Fruit fly (Drosophila melanogaster) whole organism, embryonic: ENCODE measurements around the gene CG12081.
A peak's percentile ranks its signal among the peaks of the same experiment; 100 is the strongest.

ENCODE experiments used
- Adf1 ChIP-seq: fragments of 200-800 bp; sonication (Bioruptor generic); IDR thresholded peaks from 2 replicates; pipeline ENCODE4 v1.3.6; 2022; ENCODE audit warnings: missing biosample characterization, missing genetic modification characterization
- C15 ChIP-seq: fragments of 200-800 bp; sonication (Bioruptor generic); IDR thresholded peaks from 3 replicates; pipeline ENCODE4 v1.3.6; 2022; ENCODE audit warnings: missing biosample characterization, missing genetic modification characterization
- CG13287 ChIP-seq: fragments of 200-800 bp; sonication (Bioruptor generic); IDR thresholded peaks from 2 replicates; pipeline ENCODE4 v1.3.6; 2022; ENCODE audit warnings: missing biosample characterization, missing genetic modification characterization; ENCODE audit not compliant: partially characterized antibody
- CG14050 ChIP-seq: fragments of 200-800 bp; sonication (Bioruptor generic); IDR thresholded peaks from 3 replicates; pipeline ENCODE4 v1.3.6; 2022; ENCODE audit warnings: missing biosample characterization, missing genetic modification characterization
- CG15514 ChIP-seq: fragments of 200-800 bp; sonication (Bioruptor generic); optimal IDR thresholded peaks from 3 replicates; lab custom pipeline; 2017; ENCODE audit warnings: missing biosample characterization, missing genetic modification characterization, mild to moderate bottlenecking, moderate library complexity, missing genetic modification reagents
- CG17328 ChIP-seq: fragments of 200-800 bp; sonication (Bioruptor generic); IDR thresholded peaks from 2 replicates; pipeline ENCODE4 v1.3.6; 2022; ENCODE audit warnings: missing biosample characterization, missing genetic modification characterization
- CG17385 ChIP-seq: fragments of 200-800 bp; sonication (Bioruptor generic); optimal IDR thresholded peaks from 3 replicates; lab custom pipeline; 2018; ENCODE audit warnings: missing biosample characterization, mild to moderate bottlenecking, missing genetic modification characterization
- CG1792 ChIP-seq: fragments of 200-800 bp; sonication (Bioruptor generic); optimal IDR thresholded peaks from 2 replicates; lab custom pipeline; 2016; ENCODE audit warnings: missing biosample characterization, missing genetic modification characterization
- CG1832 ChIP-seq: fragments of 200-800 bp; sonication (Bioruptor generic); optimal IDR thresholded peaks from 2 replicates; lab custom pipeline; 2017; ENCODE audit warnings: missing biosample characterization, mild to moderate bottlenecking, missing genetic modification characterization, inconsistent platforms
- CG18764 ChIP-seq: fragments of 200-800 bp; sonication (Bioruptor generic); optimal IDR thresholded peaks from 3 replicates; lab custom pipeline; 2016; ENCODE audit warnings: missing biosample characterization, missing genetic modification characterization
- CG2120 ChIP-seq: fragments of 200-800 bp; sonication (Bioruptor generic); optimal IDR thresholded peaks from 3 replicates; lab custom pipeline; 2016; ENCODE audit warnings: missing biosample characterization, missing genetic modification characterization
- CG2712 ChIP-seq: fragments of 200-800 bp; optimal IDR thresholded peaks from 3 replicates; lab custom pipeline; 2019; ENCODE audit warnings: missing biosample characterization, mild to moderate bottlenecking, missing genetic modification characterization, moderate library complexity
- CG42726 ChIP-seq: fragments of 200-800 bp; sonication (Bioruptor generic); IDR thresholded peaks from 2 replicates; pipeline ENCODE4 v1.3.6; 2022; ENCODE audit warnings: missing biosample characterization, missing genetic modification characterization; ENCODE audit not compliant: partially characterized antibody
- CG4707 ChIP-seq: fragments of 200-800 bp; sonication (Bioruptor generic); optimal IDR thresholded peaks from 2 replicates; lab custom pipeline; 2018; ENCODE audit warnings: missing biosample characterization, mild to moderate bottlenecking, missing genetic modification characterization, moderate library complexity
- CG4820 ChIP-seq: fragments of 200-800 bp; sonication (Bioruptor generic); optimal IDR thresholded peaks from 3 replicates; lab custom pipeline; 2016; ENCODE audit warnings: missing biosample characterization, missing genetic modification characterization
- CG6765 ChIP-seq: fragments of 200-800 bp; sonication (Bioruptor generic); optimal IDR thresholded peaks from 3 replicates; lab custom pipeline; 2017; ENCODE audit warnings: missing biosample characterization, mild to moderate bottlenecking, missing genetic modification characterization
- CG9817 ChIP-seq: fragments of 200-800 bp; sonication (Bioruptor generic); optimal IDR thresholded peaks from 2 replicates; lab custom pipeline; 2018; ENCODE audit warnings: missing biosample characterization, mild to moderate bottlenecking, missing genetic modification characterization, moderate library complexity
- CG9932 ChIP-seq: fragments of 200-800 bp; sonication (Bioruptor generic); IDR thresholded peaks from 2 replicates; pipeline ENCODE4 v1.3.6; 2022; ENCODE audit warnings: missing biosample characterization, missing genetic modification characterization
- Chrac-16 ChIP-seq: fragments of 200-800 bp; sonication (Bioruptor generic); optimal IDR thresholded peaks from 3 replicates; lab custom pipeline; 2016; ENCODE audit warnings: missing biosample characterization, missing genetic modification characterization
- D19B ChIP-seq: fragments of 200-800 bp; sonication (Bioruptor generic); optimal IDR thresholded peaks from 2 replicates; lab custom pipeline; 2017; ENCODE audit warnings: missing biosample characterization, mild to moderate bottlenecking, missing genetic modification characterization
- Doc2 ChIP-seq: fragments of 200-800 bp; sonication (Bioruptor generic); IDR thresholded peaks from 2 replicates; pipeline ENCODE4 v1.3.6; 2022; ENCODE audit warnings: missing biosample characterization, missing genetic modification characterization
- Drgx ChIP-seq: fragments of 200-800 bp; sonication (Bioruptor generic); IDR thresholded peaks from 2 replicates; pipeline ENCODE4 v1.3.6; 2022; ENCODE audit warnings: missing biosample characterization, missing genetic modification characterization
- HLH4C ChIP-seq: fragments of 200-800 bp; sonication (Bioruptor generic); IDR thresholded peaks from 3 replicates; pipeline ENCODE4 v1.3.6; 2022; ENCODE audit warnings: missing biosample characterization, missing genetic modification characterization; ENCODE audit not compliant: partially characterized antibody
- HLH54F ChIP-seq: fragments of 200-800 bp; sonication (Bioruptor generic); optimal IDR thresholded peaks from 3 replicates; lab custom pipeline; 2016; ENCODE audit warnings: missing biosample characterization, missing genetic modification characterization
- Hmx ChIP-seq: fragments of 200-800 bp; sonication (Bioruptor generic); optimal IDR thresholded peaks from 2 replicates; lab custom pipeline; 2016; ENCODE audit warnings: missing biosample characterization, missing genetic modification characterization
- MBD-R2 ChIP-seq: fragments of 200-800 bp; sonication (Bioruptor generic); IDR thresholded peaks from 2 replicates; pipeline ENCODE4 v1.3.6; 2022; ENCODE audit warnings: missing biosample characterization, missing genetic modification characterization
- Pdp1 ChIP-seq, 2 experiments: fragments of 200-800 bp; sonication (Bioruptor generic); optimal IDR thresholded peaks; 3 replicates each; lab custom pipeline; 2016; ENCODE audit warnings: missing biosample characterization in 2 of 2, missing genetic modification characterization in 2 of 2, mild to moderate bottlenecking in 1 of 2, moderate library complexity in 1 of 2
- Ssrp ChIP-seq: fragments of 200-800 bp; sonication (Bioruptor generic); optimal IDR thresholded peaks from 2 replicates; lab custom pipeline; 2018; ENCODE audit warnings: missing biosample characterization, mild to moderate bottlenecking, missing genetic modification characterization, moderate library complexity
- abd-A ChIP-seq: fragments of 200-800 bp; sonication (Bioruptor generic); optimal IDR thresholded peaks from 3 replicates; lab custom pipeline; 2019; ENCODE audit warnings: missing biosample characterization, mild to moderate bottlenecking, missing genetic modification characterization, moderate library complexity
- aop ChIP-seq: fragments of 200-800 bp; sonication (Bioruptor generic); IDR thresholded peaks from 2 replicates; pipeline ENCODE4 v1.3.6; 2022; ENCODE audit warnings: missing biosample characterization, missing genetic modification characterization
- ap ChIP-seq: fragments of 200-800 bp; sonication (Bioruptor generic); IDR thresholded peaks from 2 replicates; pipeline ENCODE4 v1.3.6; 2022; ENCODE audit warnings: missing biosample characterization, missing genetic modification characterization
- ato ChIP-seq: fragments of 200-800 bp; sonication (Bioruptor generic); IDR thresholded peaks from 2 replicates; pipeline ENCODE4 v1.3.6; 2022; ENCODE audit warnings: missing biosample characterization, missing genetic modification characterization; ENCODE audit not compliant: partially characterized antibody
- cad ChIP-seq: fragments of >200 bp; optimal IDR thresholded peaks from 2 replicates; lab custom pipeline; 2017; ENCODE audit warnings: missing biosample characterization, missing genetic modification characterization
- chm ChIP-seq: fragments of 200-800 bp; sonication (Bioruptor generic); IDR thresholded peaks from 2 replicates; pipeline ENCODE4 v1.3.6; 2022; ENCODE audit warnings: missing biosample characterization, missing genetic modification characterization
- dimm ChIP-seq: fragments of 200-800 bp; sonication (Bioruptor generic); IDR thresholded peaks from 2 replicates; pipeline ENCODE4 v1.3.6; 2022; ENCODE audit warnings: missing biosample characterization, missing genetic modification characterization
- dmrt99B ChIP-seq: fragments of 200-800 bp; sonication (Bioruptor generic); optimal IDR thresholded peaks from 2 replicates; lab custom pipeline; 2018; ENCODE audit warnings: missing biosample characterization, mild to moderate bottlenecking, missing genetic modification characterization, moderate library complexity
- gro ChIP-seq: fragments of 200-800 bp; sonication (Bioruptor generic); optimal IDR thresholded peaks from 2 replicates; lab custom pipeline; 2016; ENCODE audit warnings: missing biosample characterization, missing genetic modification characterization
- insv ChIP-seq, 2 experiments: fragments of 200-800 bp; sonication (Bioruptor generic); optimal IDR thresholded peaks; 3 replicates each; lab custom pipeline; 2016 to 2018; ENCODE audit warnings: missing biosample characterization in 2 of 2, missing genetic modification characterization in 2 of 2
- kni ChIP-seq: fragments of 200-800 bp; sonication (Bioruptor generic); optimal IDR thresholded peaks from 3 replicates; lab custom pipeline; 2017; ENCODE audit warnings: mild to moderate bottlenecking, missing biosample characterization, missing genetic modification reagents, missing genetic modification characterization
- maf-S ChIP-seq: fragments of 200-800 bp; sonication (Bioruptor generic); optimal IDR thresholded peaks from 2 replicates; lab custom pipeline; 2016; ENCODE audit warnings: missing biosample characterization, missing genetic modification characterization
- nau ChIP-seq: fragments of 200-800 bp; sonication (Bioruptor generic); optimal IDR thresholded peaks from 3 replicates; lab custom pipeline; 2017; ENCODE audit warnings: missing biosample characterization, mild to moderate bottlenecking, missing genetic modification characterization, missing genetic modification reagents
- p53 ChIP-seq: fragments of 200-800 bp; sonication (Bioruptor generic); optimal IDR thresholded peaks from 2 replicates; lab custom pipeline; 2016; ENCODE audit warnings: missing biosample characterization, missing genetic modification characterization
- pita ChIP-seq: fragments of 200-800 bp; sonication (Bioruptor generic); optimal IDR thresholded peaks from 2 replicates; lab custom pipeline; 2017; ENCODE audit warnings: missing biosample characterization, mild to moderate bottlenecking, missing genetic modification characterization
- pros ChIP-seq: fragments of 200-800 bp; sonication (Bioruptor generic); optimal IDR thresholded peaks from 3 replicates; lab custom pipeline; 2019; ENCODE audit warnings: missing biosample characterization, mild to moderate bottlenecking, missing genetic modification characterization, moderate library complexity
- run ChIP-seq: fragments of 200-800 bp; sonication (Bioruptor generic); optimal IDR thresholded peaks from 3 replicates; lab custom pipeline; 2018; ENCODE audit warnings: missing biosample characterization, mild to moderate bottlenecking, missing genetic modification characterization
- salm ChIP-seq: fragments of 200-800 bp; sonication (Bioruptor generic); optimal IDR thresholded peaks from 2 replicates; lab custom pipeline; 2018; ENCODE audit warnings: missing biosample characterization, mild to moderate bottlenecking, missing genetic modification characterization
- sim ChIP-seq: fragments of 200-800 bp; sonication (Bioruptor generic); IDR thresholded peaks from 2 replicates; pipeline ENCODE4 v1.3.6; 2022; ENCODE audit warnings: missing biosample characterization, missing genetic modification characterization
- slp2 ChIP-seq: fragments of 200-800 bp; sonication (Bioruptor generic); optimal IDR thresholded peaks from 2 replicates; lab custom pipeline; 2016; ENCODE audit warnings: missing biosample characterization, missing genetic modification characterization
- tap ChIP-seq: fragments of 200-800 bp; optimal IDR thresholded peaks from 3 replicates; lab custom pipeline; 2019; ENCODE audit warnings: missing biosample characterization, mild to moderate bottlenecking, missing genetic modification characterization, moderate library complexity
- tup ChIP-seq: fragments of 200-800 bp; sonication (Bioruptor generic); optimal IDR thresholded peaks from 2 replicates; lab custom pipeline; 2016; ENCODE audit warnings: missing biosample characterization, mild to moderate bottlenecking, missing genetic modification characterization, moderate library complexity
- wek ChIP-seq: fragments of 200-800 bp; sonication (Bioruptor generic); optimal IDR thresholded peaks from 3 replicates; lab custom pipeline; 2018; ENCODE audit warnings: missing biosample characterization, mild to moderate bottlenecking, missing genetic modification characterization, moderate library complexity
- wor ChIP-seq: fragments of 200-800 bp; sonication (Bioruptor generic); IDR thresholded peaks from 2 replicates; pipeline ENCODE4 v1.3.6; 2022; ENCODE audit warnings: missing biosample characterization, missing genetic modification characterization

CG12081 gene

DNA sequence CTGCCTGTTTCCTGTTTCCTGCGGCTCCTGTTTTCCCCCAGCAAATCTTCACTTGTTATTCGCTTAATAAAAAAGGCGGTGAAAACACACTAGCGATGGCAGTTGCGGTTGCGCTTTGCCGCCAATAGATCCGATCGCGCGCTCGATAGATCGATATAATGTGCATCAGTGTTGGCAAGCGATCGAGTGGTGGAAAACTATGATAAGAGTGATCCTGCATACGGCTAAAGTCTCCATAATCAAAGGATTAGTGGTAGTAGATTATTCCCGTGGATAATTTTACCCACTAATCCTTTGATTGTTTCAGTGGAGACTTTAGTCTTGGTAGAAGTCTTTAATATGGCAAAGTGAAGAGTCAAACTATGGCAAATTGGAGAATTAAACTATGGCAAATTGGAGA, 17.6 kb downstream of the CG12081 start, which contains the start of gene Caf1-180 (continued):
- no peak for TF ChIP-seq Adf1 (GFP tag; lab: Robert Waterston, UW)
- no peak for TF ChIP-seq nau
- TF ChIP-seq p53 (GFP tag; lab: Kevin White, UChicago), result no peak
- TF ChIP-seq tup (GFP tag; lab: Kevin White, UChicago), result no peak
- peak; percentile 1 for TF ChIP-seq gro
- TF ChIP-seq CG2712 (tag; lab: Kevin White, UChicago), result peak; percentile 47
- TF ChIP-seq run (tag; lab: Kevin White, UChicago), result no peak
- no peak for TF ChIP-seq abd-A (tag; lab: Kevin White, UChicago)
- TF ChIP-seq slp2, result no peak
- no peak for TF ChIP-seq tap (tag; lab: Kevin White, UChicago)
- peak; percentile 54; the same call in 1 of the 2 replicates for TF ChIP-seq ato
- no peak for TF ChIP-seq CG18764
- no peak for TF ChIP-seq dmrt99B (tag; lab: Kevin White, UChicago)
- no peak for TF ChIP-seq Chrac-16
- peak; percentile 58 for TF ChIP-seq CG15514 (GFP tag; lab: Kevin White, UChicago)
- no peak for TF ChIP-seq CG4707
- TF ChIP-seq insv (GFP tag; optimal IDR thresholded peaks at IDR 0.05; lab: Kevin White, UChicago), result peak in 1 of 2 experiments; percentile 88
- no peak for TF ChIP-seq CG17328 (GFP tag; lab: Robert Waterston, UW)
- no peak for TF ChIP-seq ap (GFP tag; lab: Robert Waterston, UW)
- no peak for TF ChIP-seq kni (GFP tag; lab: Kevin White, UChicago)
- peak; percentile 70 for TF ChIP-seq CG9932 (GFP tag; lab: Robert Waterston, UW)
- TF ChIP-seq dimm, result no peak
- no peak for TF ChIP-seq CG14050 (GFP tag; lab: Robert Waterston, UW)
- TF ChIP-seq CG9817 (tag; lab: Kevin White, UChicago), result no peak
- TF ChIP-seq chm (GFP tag; lab: Robert Waterston, UW), result no peak
- TF ChIP-seq wor, result no peak
- peak; percentile 29 for TF ChIP-seq HLH54F (GFP tag; lab: Kevin White, UChicago)
- TF ChIP-seq Pdp1 (GFP tag; optimal IDR thresholded peaks at IDR 0.05; lab: Kevin White, UChicago), result no peak
- TF ChIP-seq Drgx (GFP tag; lab: Robert Waterston, UW), result no peak
- TF ChIP-seq Hmx (GFP tag; lab: Kevin White, UChicago), result no peak
- peak; percentile 87 for TF ChIP-seq CG42726 (GFP tag; lab: Robert Waterston, UW)
- peak; percentile 83 for TF ChIP-seq CG13287 (GFP tag; lab: Robert Waterston, UW)
- no peak for TF ChIP-seq D19B
- TF ChIP-seq Ssrp (tag; lab: Kevin White, UChicago), result no peak
- no peak for TF ChIP-seq maf-S (GFP tag; lab: Kevin White, UChicago)
- peak; percentile 92 for TF ChIP-seq MBD-R2 (GFP tag; lab: Robert Waterston, UW)
- peak; percentile 76 for TF ChIP-seq HLH4C
- no peak for TF ChIP-seq sim (GFP tag; lab: Robert Waterston, UW)
- no peak for TF ChIP-seq aop (GFP tag; lab: Robert Waterston, UW)
- TF ChIP-seq CG17385 (GFP tag; lab: Kevin White, UChicago), result no peak
- peak; percentile 88 for TF ChIP-seq pita (GFP tag; lab: Kevin White, UChicago)
- TF ChIP-seq salm (tag; lab: Kevin White, UChicago), result no peak
- peak; percentile 92 for TF ChIP-seq pros
- TF ChIP-seq Doc2 (GFP tag; lab: Robert Waterston, UW), result no peak
- TF ChIP-seq wek (GFP tag; lab: Kevin White, UChicago), result no peak
- peak; percentile 4 for TF ChIP-seq CG4820 (GFP tag; lab: Kevin White, UChicago)
- no peak for TF ChIP-seq C15 (GFP tag; lab: Robert Waterston, UW)
- TF ChIP-seq CG2120 (GFP tag; lab: Kevin White, UChicago), result peak; percentile 54
- TF ChIP-seq cad (GFP tag; lab: Kevin White, UChicago), result no peak
- no peak for TF ChIP-seq CG1832
- TF ChIP-seq CG6765 (GFP tag; lab: Kevin White, UChicago), result no peak
- no peak for TF ChIP-seq CG1792 (GFP tag; lab: Kevin White, UChicago)
